Fruit fly (Drosophila melanogaster): Measurements from ENCODE around the gene CG3306.

DNA sequence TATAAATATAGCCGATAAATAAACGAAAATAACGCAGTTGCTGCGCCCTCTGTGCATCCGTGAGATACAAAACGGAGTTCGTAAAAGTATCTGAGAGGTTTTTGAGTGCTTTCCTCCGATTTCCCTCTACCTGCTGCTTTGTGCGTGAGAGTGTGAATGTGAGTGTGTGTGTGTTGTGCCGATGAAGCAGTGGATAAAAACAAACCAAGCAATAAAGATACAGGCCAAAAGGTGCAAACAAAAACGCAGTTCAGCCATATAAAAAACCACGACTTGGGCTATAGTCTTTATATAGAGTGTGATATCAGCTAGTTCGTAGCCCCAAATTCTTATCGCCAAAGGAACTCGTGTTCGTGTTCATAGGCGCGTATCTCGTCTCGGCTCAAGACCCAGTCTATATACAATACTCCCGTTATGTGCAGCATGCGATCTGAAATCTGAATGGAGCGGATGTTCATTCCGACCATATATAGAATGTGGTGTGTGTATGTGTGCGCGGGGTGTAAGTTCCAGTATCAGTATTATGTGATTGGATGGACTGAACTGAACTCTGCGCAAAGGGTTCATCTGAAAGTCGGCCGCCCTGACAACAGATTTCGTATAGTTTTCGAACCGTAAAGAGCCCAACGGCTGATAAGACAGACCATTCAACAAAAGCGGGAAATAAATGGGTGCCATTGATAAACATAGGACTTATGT is 14.3 kb downstream of the CG3306 start:
- no peak for TF ChIP-seq ttk (optimal IDR thresholded peaks at IDR 0.05)
- TF ChIP-seq h (optimal IDR thresholded peaks at IDR 0.05) = no peak
- no peak for TF ChIP-seq insv (optimal IDR thresholded peaks at IDR 0.05)
- TF ChIP-seq psq (optimal IDR thresholded peaks at IDR 0.05) = no peak

Data from Kc167 (cell line).